Fruit fly (Drosophila melanogaster): Measurements from ENCODE around the gene Dip-C.

Dip-C gene

DNA sequence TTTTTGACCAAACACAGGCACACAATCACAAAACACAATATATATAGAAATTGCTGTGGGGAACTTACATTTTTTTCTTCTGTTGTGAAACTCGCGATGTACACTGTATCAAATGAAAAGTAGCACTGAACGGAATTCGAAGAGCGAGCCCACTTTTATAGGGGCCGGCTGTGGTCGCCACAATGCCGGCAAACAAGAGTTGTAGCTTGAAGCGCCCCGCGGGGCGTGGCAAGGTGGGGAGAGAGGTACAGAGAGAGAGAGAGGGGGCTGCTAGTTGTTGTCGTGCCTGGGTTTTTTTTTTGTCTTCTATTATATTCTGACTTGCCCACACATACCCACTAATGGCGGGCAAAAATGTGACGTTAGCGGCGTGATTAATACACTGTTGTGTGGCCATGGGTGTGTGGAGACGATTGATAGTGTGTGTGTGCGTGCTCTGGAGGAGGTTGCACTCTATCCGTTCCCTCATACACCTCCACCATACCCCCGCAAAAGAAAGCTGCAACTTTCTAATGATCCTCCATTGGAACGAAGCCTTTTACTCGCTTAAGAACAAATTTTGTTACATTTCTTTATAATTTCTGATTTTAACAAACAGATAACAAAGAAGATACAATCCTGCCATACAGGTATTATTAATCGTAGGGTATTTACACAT lies 44.3 kb downstream of the Dip-C start, which contains the start of gene GstD1 (continued):
- TF ChIP-seq CG2129 (GFP tag; IDR thresholded peaks at IDR 0.05; ENCODE audit: partially characterized antibody) (no peak), CG33213 (GFP tag; optimal IDR thresholded peaks at IDR 0.05) (no peak), repo (GFP tag; optimal IDR thresholded peaks at IDR 0.05) (peak; percentile 33), Taf1 (GFP tag; IDR thresholded peaks at IDR 0.05) (no peak), dysf (GFP tag; IDR thresholded peaks at IDR 0.05) (peak; percentile 59), fd96Cb (tag; optimal IDR thresholded peaks at IDR 0.05) (peak; percentile 54), Rfx (GFP tag; IDR thresholded peaks at IDR 0.05) (peak; percentile 57), dan (GFP tag; IDR thresholded peaks at IDR 0.05) (no peak), mld (GFP tag; IDR thresholded peaks at IDR 0.05; ENCODE audit: partially characterized antibody) (no peak), Spps (tag; optimal IDR thresholded peaks at IDR 0.05) (no peak), MESR4 (GFP tag; optimal IDR thresholded peaks at IDR 0.05) (no peak), her (GFP tag; optimal IDR thresholded peaks at IDR 0.05) (peak; percentile 39), CG14667 (GFP tag; IDR thresholded peaks at IDR 0.05) (no peak), H15 (GFP tag; IDR thresholded peaks at IDR 0.05) (no peak), CG8290 (GFP tag; optimal IDR thresholded peaks at IDR 0.05) (no peak), CG8290 (tag; optimal IDR thresholded peaks at IDR 0.05) (peak in 1 of 2 experiments; percentile 34), pho (GFP tag; optimal IDR thresholded peaks at IDR 0.05) (peak; percentile 19), slbo (GFP tag; IDR thresholded peaks at IDR 0.05) (no peak; the same call in none of the 2 replicates), CG14014 (GFP tag; IDR thresholded peaks at IDR 0.05) (peak; percentile 36; the same call in 1 of the 2 replicates), D19B (GFP tag; optimal IDR thresholded peaks at IDR 0.05) (peak; percentile 33), CG16813 (GFP tag; IDR thresholded peaks at IDR 0.05; ENCODE audit: partially characterized antibody) (no peak), CG9437 (GFP tag; optimal IDR thresholded peaks at IDR 0.05) (peak; percentile 35), zf30C (GFP tag; optimal IDR thresholded peaks at IDR 0.05) (no peak), pzg (GFP tag; optimal IDR thresholded peaks at IDR 0.05) (no peak), CG34376 (GFP tag; optimal IDR thresholded peaks at IDR 0.05) (peak; percentile 53), CG3726 (GFP tag; IDR thresholded peaks at IDR 0.05) (no peak), CG13424 (tag; optimal IDR thresholded peaks at IDR 0.05) (peak; percentile 25), Asciz (GFP tag; optimal IDR thresholded peaks at IDR 0.05) (no peak), chif (GFP tag; optimal IDR thresholded peaks at IDR 0.05) (peak; percentile 11 to 62), CG7271 (tag; optimal IDR thresholded peaks at IDR 0.05) (no peak), Hey (tag; optimal IDR thresholded peaks at IDR 0.05) (peak; percentile 18), CG16779 (GFP tag; IDR thresholded peaks at IDR 0.05) (no peak), Dref (GFP tag; IDR thresholded peaks at IDR 0.05) (no peak), z (GFP tag; IDR thresholded peaks at IDR 0.05) (no peak), jigr1 (GFP tag; IDR thresholded peaks at IDR 0.05) (no peak), sc (optimal IDR thresholded peaks at IDR 0.05) (no peak), sc (GFP tag; optimal IDR thresholded peaks at IDR 0.05) (no peak), otp (GFP tag; IDR thresholded peaks at IDR 0.05) (no peak), prd (optimal IDR thresholded peaks at IDR 0.05) (no peak), prd (GFP tag; IDR thresholded peaks at IDR 0.05) (peak; percentile 35; the same call in 1 of the 3 replicates), CG12236 (GFP tag; optimal IDR thresholded peaks at IDR 0.05) (no peak), CG17802 (tag; optimal IDR thresholded peaks at IDR 0.05) (no peak), klu (GFP tag; IDR thresholded peaks at IDR 0.05) (no peak), CG14965 (GFP tag; optimal IDR thresholded peaks at IDR 0.05; ENCODE audit: borderline replicate concordance) (no peak), tin (GFP tag; optimal IDR thresholded peaks at IDR 0.05) (peak; percentile 20), danr (GFP tag; IDR thresholded peaks at IDR 0.05) (no peak), tio (GFP tag; optimal IDR thresholded peaks at IDR 0.05) (peak; percentile 0), NC2α (GFP tag; optimal IDR thresholded peaks at IDR 0.05) (peak; percentile 50), CG32772 (GFP tag; IDR thresholded peaks at IDR 0.05) (peak; percentile 76), cad (GFP tag; optimal IDR thresholded peaks at IDR 0.05) (no peak), CG1233 (GFP tag; optimal IDR thresholded peaks at IDR 0.05) (peak; percentile 4), aop (GFP tag; IDR thresholded peaks at IDR 0.05) (no peak)
